Fruit fly (Drosophila melanogaster) whole organism, embryonic: ENCODE measurements around the gene prg.

ENCODE experiments used
- BEAF-32 ChIP-seq: fragments of 200-800 bp; sonication (Bioruptor generic); optimal IDR thresholded peaks from 3 replicates; lab custom pipeline; 2017; ENCODE audit warnings: missing biosample characterization, missing genetic modification characterization, mild to moderate bottlenecking, moderate library complexity, missing genetic modification reagents
- Bgb ChIP-seq: fragments of 200-800 bp; sonication (Bioruptor generic); IDR thresholded peaks from 2 replicates; pipeline ENCODE4 v1.3.6; 2022; ENCODE audit warnings: missing biosample characterization, missing genetic modification characterization; ENCODE audit not compliant: partially characterized antibody
- Bteb2 ChIP-seq: fragments of 200-800 bp; sonication (Bioruptor generic); optimal IDR thresholded peaks from 2 replicates; lab custom pipeline; 2016; ENCODE audit warnings: missing biosample characterization, missing genetic modification characterization
- C15 ChIP-seq: fragments of 200-800 bp; sonication (Bioruptor generic); IDR thresholded peaks from 3 replicates; pipeline ENCODE4 v1.3.6; 2022; ENCODE audit warnings: missing biosample characterization, missing genetic modification characterization
- CG10267 ChIP-seq: fragments of 200-800 bp; sonication (Bioruptor generic); optimal IDR thresholded peaks from 2 replicates; lab custom pipeline; 2018; ENCODE audit warnings: missing biosample characterization, mild to moderate bottlenecking, missing genetic modification characterization, moderate library complexity
- CG10654 ChIP-seq: fragments of 200-800 bp; sonication (Bioruptor generic); optimal IDR thresholded peaks from 2 replicates; lab custom pipeline; 2016; ENCODE audit warnings: missing biosample characterization, missing genetic modification characterization
- CG12942 ChIP-seq: fragments of 200-800 bp; sonication (Bioruptor generic); optimal IDR thresholded peaks from 3 replicates; lab custom pipeline; 2016; ENCODE audit warnings: missing biosample characterization, missing genetic modification characterization
- CG13287 ChIP-seq: fragments of 200-800 bp; sonication (Bioruptor generic); IDR thresholded peaks from 2 replicates; pipeline ENCODE4 v1.3.6; 2022; ENCODE audit warnings: missing biosample characterization, missing genetic modification characterization; ENCODE audit not compliant: partially characterized antibody
- CG14710 ChIP-seq: fragments of 200-800 bp; sonication (Bioruptor generic); optimal IDR thresholded peaks from 3 replicates; lab custom pipeline; 2019; ENCODE audit warnings: missing biosample characterization, mild to moderate bottlenecking, missing genetic modification characterization, moderate library complexity
- CG1832 ChIP-seq: fragments of 200-800 bp; sonication (Bioruptor generic); optimal IDR thresholded peaks from 2 replicates; lab custom pipeline; 2017; ENCODE audit warnings: missing biosample characterization, mild to moderate bottlenecking, missing genetic modification characterization, inconsistent platforms
- CG2875 ChIP-seq: fragments of 200-800 bp; sonication (Bioruptor generic); optimal IDR thresholded peaks from 2 replicates; lab custom pipeline; 2017; ENCODE audit warnings: missing biosample characterization, mild to moderate bottlenecking, missing genetic modification characterization, missing genetic modification reagents
- CG3407 ChIP-seq: fragments of 200-800 bp; sonication (Bioruptor generic); optimal IDR thresholded peaks from 2 replicates; lab custom pipeline; 2018; ENCODE audit warnings: missing biosample characterization, mild to moderate bottlenecking, missing genetic modification characterization
- CG3847 ChIP-seq: fragments of 200-800 bp; sonication (Bioruptor generic); IDR thresholded peaks from 2 replicates; pipeline ENCODE4 v1.3.6; 2022; ENCODE audit warnings: missing biosample characterization, missing genetic modification characterization
- CG4360 ChIP-seq: fragments of 200-800 bp; sonication (Bioruptor generic); IDR thresholded peaks from 2 replicates; pipeline ENCODE4 v1.3.6; 2022; ENCODE audit warnings: missing biosample characterization, missing genetic modification characterization
- CG7745 ChIP-seq: fragments of 200-800 bp; sonication (Bioruptor generic); optimal IDR thresholded peaks from 2 replicates; lab custom pipeline; 2018; ENCODE audit warnings: missing biosample characterization, mild to moderate bottlenecking, missing genetic modification characterization, moderate library complexity
- CG9932 ChIP-seq: fragments of 200-800 bp; sonication (Bioruptor generic); IDR thresholded peaks from 2 replicates; pipeline ENCODE4 v1.3.6; 2022; ENCODE audit warnings: missing biosample characterization, missing genetic modification characterization
- CoRest ChIP-seq: fragments of 200-800 bp; sonication (Bioruptor generic); optimal IDR thresholded peaks from 3 replicates; lab custom pipeline; 2018; ENCODE audit warnings: missing biosample characterization, mild to moderate bottlenecking, missing genetic modification characterization, moderate library complexity
- Dek ChIP-seq: fragments of 200-800 bp; sonication (Bioruptor generic); optimal IDR thresholded peaks from 3 replicates; lab custom pipeline; 2019; ENCODE audit warnings: missing biosample characterization, mild to moderate bottlenecking, missing genetic modification characterization, moderate library complexity
- Dip3 ChIP-seq: fragments of 200-800 bp; sonication (Bioruptor generic); optimal IDR thresholded peaks from 3 replicates; lab custom pipeline; 2016; ENCODE audit warnings: missing biosample characterization, missing genetic modification characterization
- Ets97D ChIP-seq: fragments of 200-800 bp; sonication (Bioruptor generic); optimal IDR thresholded peaks from 3 replicates; lab custom pipeline; 2016; ENCODE audit warnings: missing biosample characterization, missing genetic modification characterization
- HLHmδ ChIP-seq: fragments of 200-800 bp; sonication (Bioruptor generic); optimal IDR thresholded peaks from 2 replicates; lab custom pipeline; 2018; ENCODE audit warnings: missing biosample characterization, mild to moderate bottlenecking, missing genetic modification characterization, moderate library complexity
- Hmr ChIP-seq: fragments of 200-800 bp; sonication (Bioruptor generic); optimal IDR thresholded peaks from 3 replicates; lab custom pipeline; 2017; ENCODE audit warnings: mild to moderate bottlenecking, missing biosample characterization, missing genetic modification reagents, missing genetic modification characterization
- Hr39 ChIP-seq: fragments of >200 bp; optimal IDR thresholded peaks from 2 replicates; lab custom pipeline; 2017
- Lhr ChIP-seq: fragments of 200-800 bp; sonication (Bioruptor generic); optimal IDR thresholded peaks from 3 replicates; lab custom pipeline; 2017; ENCODE audit warnings: mild to moderate bottlenecking, missing biosample characterization, missing genetic modification reagents, missing genetic modification characterization
- MBD-R2 ChIP-seq: fragments of 200-800 bp; sonication (Bioruptor generic); IDR thresholded peaks from 2 replicates; pipeline ENCODE4 v1.3.6; 2022; ENCODE audit warnings: missing biosample characterization, missing genetic modification characterization
- Myb ChIP-seq: fragments of 200-800 bp; sonication (Bioruptor generic); optimal IDR thresholded peaks from 2 replicates; lab custom pipeline; 2016; ENCODE audit warnings: missing biosample characterization, missing genetic modification characterization
- NC2β ChIP-seq: fragments of 200-800 bp; sonication (Bioruptor generic); optimal IDR thresholded peaks from 2 replicates; lab custom pipeline; 2016; ENCODE audit warnings: missing biosample characterization, missing genetic modification characterization
- Sox102F ChIP-seq: fragments of 200-800 bp; sonication (Bioruptor generic); optimal IDR thresholded peaks from 2 replicates; lab custom pipeline; 2018; ENCODE audit warnings: missing biosample characterization, mild to moderate bottlenecking, missing genetic modification characterization, moderate library complexity
- Trl ChIP-seq, 3 experiments: fragments of >200 bp in 2 of 3; fragments of 200-800 bp in 1 of 3; sonication (Bioruptor generic) in 1 of 3; optimal IDR thresholded peaks; 2 replicates in 1 of 3; 3 replicates in 2 of 3; lab custom pipeline; 2016 to 2017; ENCODE audit warnings: missing biosample characterization in 1 of 3, missing genetic modification characterization in 1 of 3
- Xbp1 ChIP-seq: fragments of 200-800 bp; sonication (Bioruptor generic); optimal IDR thresholded peaks from 3 replicates; lab custom pipeline; 2016; ENCODE audit warnings: missing biosample characterization, mild to moderate bottlenecking, missing genetic modification characterization
- amos ChIP-seq: fragments of 200-800 bp; sonication (Bioruptor generic); IDR thresholded peaks from 2 replicates; pipeline ENCODE4 v1.3.6; 2022; ENCODE audit warnings: missing biosample characterization, missing genetic modification characterization; ENCODE audit not compliant: partially characterized antibody
- bab2 ChIP-seq: fragments of 200-800 bp; sonication (Bioruptor generic); optimal IDR thresholded peaks from 2 replicates; lab custom pipeline; 2016; ENCODE audit warnings: missing biosample characterization, missing genetic modification characterization
- chif ChIP-seq, 2 experiments: fragments of 200-800 bp; sonication (Bioruptor generic); optimal IDR thresholded peaks; 3 replicates each; lab custom pipeline; 2016; ENCODE audit warnings: missing biosample characterization in 2 of 2, missing genetic modification characterization in 2 of 2
- crp ChIP-seq, 2 experiments: fragments of 200-800 bp; sonication (Bioruptor generic); optimal IDR thresholded peaks; 2 replicates in 1 of 2; 3 replicates in 1 of 2; lab custom pipeline; 2017; ENCODE audit warnings: missing biosample characterization in 2 of 2, missing genetic modification characterization in 2 of 2, mild to moderate bottlenecking in 1 of 2, moderate library complexity in 1 of 2
- cwo ChIP-seq: fragments of 200-800 bp; sonication (Bioruptor generic); optimal IDR thresholded peaks from 3 replicates; lab custom pipeline; 2017; ENCODE audit warnings: missing biosample characterization, missing genetic modification characterization, mild to moderate bottlenecking, moderate library complexity, missing genetic modification reagents
- dm ChIP-seq: fragments of 200-800 bp; sonication (Bioruptor generic); optimal IDR thresholded peaks from 3 replicates; lab custom pipeline; 2016; ENCODE audit warnings: missing biosample characterization, missing genetic modification characterization
- fru ChIP-seq: fragments of >200 bp; optimal IDR thresholded peaks from 2 replicates; lab custom pipeline; 2017
- gro ChIP-seq: fragments of 200-800 bp; sonication (Bioruptor generic); optimal IDR thresholded peaks from 2 replicates; lab custom pipeline; 2016; ENCODE audit warnings: missing biosample characterization, missing genetic modification characterization
- gsb ChIP-seq: fragments of 200-800 bp; sonication (Bioruptor generic); IDR thresholded peaks from 2 replicates; pipeline ENCODE4 v1.3.6; 2022; ENCODE audit warnings: missing biosample characterization, missing genetic modification characterization
- gt ChIP-seq: fragments of 200-800 bp; sonication (Bioruptor generic); IDR thresholded peaks from 2 replicates; pipeline ENCODE4 v1.3.6; 2022; ENCODE audit warnings: missing biosample characterization, missing genetic modification characterization
- hth ChIP-seq: fragments of >200 bp; optimal IDR thresholded peaks from 2 replicates; lab custom pipeline; 2017; ENCODE audit warnings: inconsistent platforms
- ind ChIP-seq: fragments of 200-800 bp; sonication (Bioruptor generic); optimal IDR thresholded peaks from 3 replicates; lab custom pipeline; 2016; ENCODE audit warnings: missing biosample characterization, missing genetic modification characterization
- inv ChIP-seq: fragments of 200-800 bp; sonication (Bioruptor generic); IDR thresholded peaks from 2 replicates; pipeline ENCODE4 v1.3.6; 2022; ENCODE audit warnings: missing biosample characterization, missing genetic modification characterization; ENCODE audit not compliant: partially characterized antibody
- nmo ChIP-seq: fragments of 200-800 bp; sonication (Bioruptor generic); optimal IDR thresholded peaks from 2 replicates; lab custom pipeline; 2018; ENCODE audit warnings: missing biosample characterization, mild to moderate bottlenecking, missing genetic modification characterization, moderate library complexity
- seq ChIP-seq: fragments of 200-800 bp; sonication (Bioruptor generic); IDR thresholded peaks from 2 replicates; pipeline ENCODE4 v1.3.6; 2022; ENCODE audit warnings: missing biosample characterization, missing genetic modification characterization
- stwl ChIP-seq: fragments of 200-800 bp; sonication (Bioruptor generic); optimal IDR thresholded peaks from 3 replicates; lab custom pipeline; 2018; ENCODE audit warnings: missing biosample characterization, mild to moderate bottlenecking, missing genetic modification characterization, moderate library complexity
- trem ChIP-seq: fragments of 200-800 bp; optimal IDR thresholded peaks from 3 replicates; lab custom pipeline; 2019; ENCODE audit warnings: missing biosample characterization, mild to moderate bottlenecking, missing genetic modification characterization, moderate library complexity
- unpg ChIP-seq: fragments of 200-800 bp; sonication (Bioruptor generic); optimal IDR thresholded peaks from 3 replicates; lab custom pipeline; 2018; ENCODE audit warnings: missing biosample characterization, mild to moderate bottlenecking, missing genetic modification characterization, moderate library complexity
- usp ChIP-seq: fragments of >200 bp; optimal IDR thresholded peaks from 2 replicates; lab custom pipeline; 2017; ENCODE audit warnings: missing biosample characterization, missing genetic modification characterization
- z ChIP-seq: fragments of 200-800 bp; sonication (Bioruptor generic); IDR thresholded peaks from 3 replicates; pipeline ENCODE4 v1.3.6; 2022; ENCODE audit warnings: missing biosample characterization, missing genetic modification characterization

Gene prg

dm6 chr2L:8488735-8489134 lies 24.4 kb downstream of the prg start, which contains the start of gene CG13088 (continued):
- TF ChIP-seq BEAF-32 (GFP tag; lab: Kevin White, UChicago) = peak; percentile 21
- TF ChIP-seq Hmr (GFP tag; lab: Kevin White, UChicago) = peak; percentile 45
- TF ChIP-seq inv = no peak
- TF ChIP-seq Lhr (GFP tag; lab: Kevin White, UChicago) = peak; percentile 25
- no peak for TF ChIP-seq Trl (optimal IDR thresholded peaks at IDR 0.05; lab: Kevin White, UChicago)
- peak; percentile 33 for TF ChIP-seq Trl (GFP tag; optimal IDR thresholded peaks at IDR 0.05; lab: Kevin White, UChicago)
- peak; percentile 50 for TF ChIP-seq bab2 (GFP tag; lab: Kevin White, UChicago)
- TF ChIP-seq CG4360 (GFP tag; lab: Robert Waterston, UW) = 0 out of 2 replicates have a peak, but pooled peaks have one; percentile 7
- no peak for TF ChIP-seq seq
- no peak for TF ChIP-seq CG1832 (GFP tag; lab: Kevin White, UChicago)
- TF ChIP-seq CG12942 (GFP tag; lab: Kevin White, UChicago) = peak; percentile 20
- TF ChIP-seq MBD-R2 = peak; percentile 94
- no peak for TF ChIP-seq unpg (GFP tag; lab: Kevin White, UChicago)
- peak; percentile 16 for TF ChIP-seq CG2875 (GFP tag; lab: Kevin White, UChicago)
- TF ChIP-seq Sox102F (GFP tag; lab: Kevin White, UChicago) = peak; percentile 3
- TF ChIP-seq Bgb (GFP tag; lab: Robert Waterston, UW) = peak; percentile 45; the same call in 1 of the 2 replicates
- peak; percentile 69 to 95 for TF ChIP-seq crp (GFP tag; optimal IDR thresholded peaks at IDR 0.05; lab: Kevin White, UChicago)
- TF ChIP-seq CG13287 (GFP tag; lab: Robert Waterston, UW) = peak; percentile 41; the same call in 1 of the 2 replicates
- TF ChIP-seq CG7745 (tag; lab: Kevin White, UChicago) = no peak
- TF ChIP-seq usp (GFP tag; lab: Kevin White, UChicago) = no peak
- no peak for TF ChIP-seq fru
- TF ChIP-seq NC2β (GFP tag; lab: Kevin White, UChicago) = peak; percentile 36
- peak; percentile 12 for TF ChIP-seq CG3407
- TF ChIP-seq Bteb2 (GFP tag; lab: Kevin White, UChicago) = peak; percentile 35
- TF ChIP-seq gt (GFP tag; lab: Robert Waterston, UW) = no peak
- TF ChIP-seq ind (GFP tag; lab: Kevin White, UChicago) = peak; percentile 30
- TF ChIP-seq Dek (tag; lab: Kevin White, UChicago) = peak; percentile 6
- no peak for TF ChIP-seq C15 (GFP tag; lab: Robert Waterston, UW)
- no peak for TF ChIP-seq Hr39 (lab: Kevin White, UChicago)
- no peak for TF ChIP-seq cwo (GFP tag; lab: Kevin White, UChicago)
- TF ChIP-seq stwl (tag; lab: Kevin White, UChicago) = peak; percentile 93
- peak; percentile 56 for TF ChIP-seq CoRest (tag; lab: Kevin White, UChicago)
- peak; percentile 41 for TF ChIP-seq nmo (GFP tag; lab: Kevin White, UChicago)
- TF ChIP-seq Dip3 (GFP tag; lab: Kevin White, UChicago) = peak; percentile 51
- TF ChIP-seq trem (tag; lab: Kevin White, UChicago) = peak; percentile 70
- TF ChIP-seq Ets97D (GFP tag; lab: Kevin White, UChicago) = peak; percentile 85
- peak; percentile 95 for TF ChIP-seq Myb (GFP tag; lab: Kevin White, UChicago)
- no peak for TF ChIP-seq hth (lab: Kevin White, UChicago)
- no peak for TF ChIP-seq gsb (GFP tag; lab: Robert Waterston, UW)
- peak; percentile 3 for TF ChIP-seq CG10654 (GFP tag; lab: Kevin White, UChicago)
- peak; percentile 73 for TF ChIP-seq gro (GFP tag; lab: Kevin White, UChicago)
- TF ChIP-seq z (GFP tag; lab: Robert Waterston, UW) = no peak
- no peak for TF ChIP-seq HLHmδ (GFP tag; lab: Kevin White, UChicago)
- TF ChIP-seq CG9932 (GFP tag; lab: Robert Waterston, UW) = peak; percentile 58
- peak; percentile 67 for TF ChIP-seq dm (GFP tag; lab: Kevin White, UChicago)
- peak; percentile 98 for TF ChIP-seq CG10267 (tag; lab: Kevin White, UChicago)
- peak; percentile 46 for TF ChIP-seq Xbp1 (GFP tag; lab: Kevin White, UChicago)
- TF ChIP-seq CG3847 = peak; percentile 67
- peak; percentile 51 for TF ChIP-seq CG14710 (tag; lab: Kevin White, UChicago)
- TF ChIP-seq amos (GFP tag; lab: Robert Waterston, UW) = peak; percentile 17; the same call in 1 of the 2 replicates
- peak; percentile 14 to 17 for TF ChIP-seq chif (GFP tag; optimal IDR thresholded peaks at IDR 0.05; lab: Kevin White, UChicago)
